Fruit fly (Drosophila melanogaster): ENCODE results near the gene CG31495.

Gene CG31495

dm6 chr3R:13831596-13832119, 8.1 kb downstream of the CG31495 start (continued):
- TF ChIP-seq CG32006 (GFP tag; optimal IDR thresholded peaks at IDR 0.05) (peak; percentile 88), CG10669 (GFP tag; optimal IDR thresholded peaks at IDR 0.05) (peak; percentile 12), dac (GFP tag; optimal IDR thresholded peaks at IDR 0.05) (no peak), Met (GFP tag; optimal IDR thresholded peaks at IDR 0.05) (peak; percentile 79), CG16779 (tag; optimal IDR thresholded peaks at IDR 0.05) (peak; percentile 55), CG15336 (GFP tag; IDR thresholded peaks at IDR 0.05) (peak; percentile 96), Eip78C (GFP tag) (peak; percentile 93), CG8119 (GFP tag; IDR thresholded peaks at IDR 0.05) (peak; percentile 97), Smox (GFP tag; optimal IDR thresholded peaks at IDR 0.05) (peak; percentile 71), fd59A (GFP tag; optimal IDR thresholded peaks at IDR 0.05) (no peak), svp (GFP tag) (peak; percentile 87), Eip75B (GFP tag; optimal IDR thresholded peaks at IDR 0.05) (peak; percentile 45), dsx (GFP tag; optimal IDR thresholded peaks at IDR 0.05; ENCODE audit: poor library complexity, severe bottlenecking) (peak; percentile 63), eg (GFP tag; IDR thresholded peaks at IDR 0.05) (peak; percentile 90), lz (GFP tag; optimal IDR thresholded peaks at IDR 0.05) (peak; percentile 62), ss (GFP tag; optimal IDR thresholded peaks at IDR 0.05) (peak; percentile 39 to 78), spab (GFP tag; optimal IDR thresholded peaks at IDR 0.05) (no peak), CG6854 (GFP tag; optimal IDR thresholded peaks at IDR 0.05) (peak; percentile 78), CG6792 (GFP tag; optimal IDR thresholded peaks at IDR 0.05) (peak; percentile 63), Hr39 (GFP tag; optimal IDR thresholded peaks at IDR 0.05) (peak; percentile 54), CG6808 (GFP tag; optimal IDR thresholded peaks at IDR 0.05) (peak; percentile 29)

dm6 chr3R:13831042-13831441, 8.7 kb downstream of the CG31495 start:
- TF ChIP-seq CG7368 (GFP tag; optimal IDR thresholded peaks at IDR 0.05) (peak; percentile 17), Smox (GFP tag; optimal IDR thresholded peaks at IDR 0.05) (no peak), cyc (GFP tag; optimal IDR thresholded peaks at IDR 0.05) (no peak), dac (GFP tag; optimal IDR thresholded peaks at IDR 0.05) (peak; percentile 37), Sox14 (GFP tag; optimal IDR thresholded peaks at IDR 0.05) (peak; percentile 20), achi (GFP tag; optimal IDR thresholded peaks at IDR 0.05) (no peak), Met (GFP tag; optimal IDR thresholded peaks at IDR 0.05) (peak; percentile 10), Lpt (GFP tag; optimal IDR thresholded peaks at IDR 0.05) (peak; percentile 43), ss (GFP tag; optimal IDR thresholded peaks at IDR 0.05) (no peak), CG32006 (GFP tag; optimal IDR thresholded peaks at IDR 0.05) (peak; percentile 72), CG11294 (GFP tag; IDR thresholded peaks at IDR 0.05) (peak; percentile 19; the same call in 1 of the 2 replicates), Sox15 (GFP tag; optimal IDR thresholded peaks at IDR 0.05) (no peak), eg (GFP tag; IDR thresholded peaks at IDR 0.05) (peak; percentile 60), CG6276 (GFP tag; optimal IDR thresholded peaks at IDR 0.05) (peak; percentile 56), Eip93F (GFP tag; optimal IDR thresholded peaks at IDR 0.05) (no peak), CG10669 (GFP tag; optimal IDR thresholded peaks at IDR 0.05) (no peak), Hr4 (GFP tag; optimal IDR thresholded peaks at IDR 0.05) (peak; percentile 91), CG3032 (tag; optimal IDR thresholded peaks at IDR 0.05) (no peak), CG31627 (GFP tag; optimal IDR thresholded peaks at IDR 0.05) (peak; percentile 32), CG16779 (tag; optimal IDR thresholded peaks at IDR 0.05) (no peak), Eip75B (GFP tag; optimal IDR thresholded peaks at IDR 0.05) (no peak), fd85E (GFP tag; optimal IDR thresholded peaks at IDR 0.05) (no peak), Hr39 (GFP tag; optimal IDR thresholded peaks at IDR 0.05) (peak; percentile 40), CG6854 (GFP tag; optimal IDR thresholded peaks at IDR 0.05) (no peak), acj6 (GFP tag; optimal IDR thresholded peaks at IDR 0.05) (peak; percentile 43), CG34406 (GFP tag; optimal IDR thresholded peaks at IDR 0.05) (no peak), dsx (GFP tag; optimal IDR thresholded peaks at IDR 0.05; ENCODE audit: poor library complexity, severe bottlenecking) (no peak), Hr38 (GFP tag; optimal IDR thresholded peaks at IDR 0.05) (no peak), CG6808 (GFP tag; optimal IDR thresholded peaks at IDR 0.05) (no peak), CG10631 (GFP tag; optimal IDR thresholded peaks at IDR 0.05) (no peak), salr (GFP tag; optimal IDR thresholded peaks at IDR 0.05) (no peak), Eip78C (GFP tag) (peak; percentile 73), CG8319 (GFP tag; optimal IDR thresholded peaks at IDR 0.05) (no peak), CG9139 (GFP tag; optimal IDR thresholded peaks at IDR 0.05) (no peak), CG6792 (GFP tag; optimal IDR thresholded peaks at IDR 0.05) (no peak), vri (GFP tag; optimal IDR thresholded peaks at IDR 0.05) (no peak), CG11762 (GFP tag; optimal IDR thresholded peaks at IDR 0.05; ENCODE audit: insufficient read depth) (no peak), CG11902 (GFP tag; optimal IDR thresholded peaks at IDR 0.05) (peak; percentile 10), Sox102F (GFP tag; optimal IDR thresholded peaks at IDR 0.05) (no peak), Blimp-1 (GFP tag; optimal IDR thresholded peaks at IDR 0.05) (no peak), CG8632 (GFP tag; optimal IDR thresholded peaks at IDR 0.05) (no peak)
